Fruit fly (Drosophila melanogaster) whole organism, embryonic: ENCODE results near the gene CG15306.

Experiments used
- Atf-2 ChIP-seq: fragments of 200-800 bp; sonication (Bioruptor generic); optimal IDR thresholded peaks from 2 replicates; lab custom pipeline; 2016; ENCODE audit warnings: missing biosample characterization, missing genetic modification characterization
- Blimp-1 ChIP-seq: fragments of 200-800 bp; sonication (Bioruptor generic); optimal IDR thresholded peaks from 3 replicates; lab custom pipeline; 2018; ENCODE audit warnings: missing biosample characterization, missing genetic modification characterization, mild to moderate bottlenecking, moderate library complexity, missing genetic modification reagents
- BtbVII ChIP-seq: fragments of 200-800 bp; sonication (Bioruptor generic); optimal IDR thresholded peaks from 3 replicates; lab custom pipeline; 2017; ENCODE audit warnings: missing biosample characterization, mild to moderate bottlenecking, missing genetic modification characterization
- CG10209 ChIP-seq: fragments of 200-800 bp; sonication (Bioruptor generic); optimal IDR thresholded peaks from 3 replicates; lab custom pipeline; 2017; ENCODE audit warnings: missing biosample characterization, mild to moderate bottlenecking, missing genetic modification characterization, missing genetic modification reagents
- CG11723 ChIP-seq: fragments of 200-800 bp; sonication (Bioruptor generic); optimal IDR thresholded peaks from 2 replicates; lab custom pipeline; 2017; ENCODE audit warnings: missing biosample characterization, mild to moderate bottlenecking, missing genetic modification characterization
- CG12391 ChIP-seq: fragments of 200-800 bp; sonication (Bioruptor generic); optimal IDR thresholded peaks from 3 replicates; lab custom pipeline; 2018; ENCODE audit warnings: missing biosample characterization, mild to moderate bottlenecking, missing genetic modification characterization, moderate library complexity
- CG12659 ChIP-seq: fragments of 200-800 bp; sonication (Bioruptor generic); optimal IDR thresholded peaks from 3 replicates; lab custom pipeline; 2017; ENCODE audit warnings: mild to moderate bottlenecking, missing biosample characterization, missing genetic modification reagents, missing genetic modification characterization
- CG12744 ChIP-seq: fragments of 200-800 bp; sonication (Bioruptor generic); optimal IDR thresholded peaks from 2 replicates; lab custom pipeline; 2016; ENCODE audit warnings: missing biosample characterization, missing genetic modification characterization
- CG12942 ChIP-seq: fragments of 200-800 bp; sonication (Bioruptor generic); optimal IDR thresholded peaks from 3 replicates; lab custom pipeline; 2016; ENCODE audit warnings: missing biosample characterization, missing genetic modification characterization
- CG13123 ChIP-seq: fragments of 200-800 bp; sonication (Bioruptor generic); optimal IDR thresholded peaks from 2 replicates; lab custom pipeline; 2016; ENCODE audit warnings: missing biosample characterization, missing genetic modification characterization
- CG14667 ChIP-seq: fragments of 200-800 bp; sonication (Bioruptor generic); IDR thresholded peaks from 2 replicates; pipeline ENCODE4 v1.3.6; 2022; ENCODE audit warnings: missing biosample characterization, missing genetic modification characterization
- CG17359 ChIP-seq: fragments of 200-800 bp; sonication (Bioruptor generic); optimal IDR thresholded peaks from 3 replicates; lab custom pipeline; 2018; ENCODE audit warnings: missing biosample characterization, mild to moderate bottlenecking, missing genetic modification characterization, moderate library complexity
- CG17361 ChIP-seq: fragments of 200-800 bp; sonication (Bioruptor generic); IDR thresholded peaks from 3 replicates; pipeline ENCODE4 v1.3.6; 2022; ENCODE audit warnings: missing biosample characterization, missing genetic modification characterization
- CG2116 ChIP-seq: fragments of 200-800 bp; sonication (Bioruptor generic); optimal IDR thresholded peaks from 3 replicates; lab custom pipeline; 2018; ENCODE audit warnings: missing biosample characterization, mild to moderate bottlenecking, missing genetic modification characterization
- CG2120 ChIP-seq: fragments of 200-800 bp; sonication (Bioruptor generic); optimal IDR thresholded peaks from 3 replicates; lab custom pipeline; 2016; ENCODE audit warnings: missing biosample characterization, missing genetic modification characterization
- CG2712 ChIP-seq: fragments of 200-800 bp; optimal IDR thresholded peaks from 3 replicates; lab custom pipeline; 2019; ENCODE audit warnings: missing biosample characterization, mild to moderate bottlenecking, missing genetic modification characterization, moderate library complexity
- CG31441 ChIP-seq: fragments of 200-800 bp; sonication (Bioruptor generic); IDR thresholded peaks from 2 replicates; pipeline ENCODE4 v1.3.6; 2022; ENCODE audit warnings: missing biosample characterization, missing genetic modification characterization
- CG3407 ChIP-seq: fragments of 200-800 bp; sonication (Bioruptor generic); optimal IDR thresholded peaks from 2 replicates; lab custom pipeline; 2018; ENCODE audit warnings: missing biosample characterization, mild to moderate bottlenecking, missing genetic modification characterization
- CG3838 ChIP-seq: fragments of 200-800 bp; sonication (Bioruptor generic); optimal IDR thresholded peaks from 3 replicates; lab custom pipeline; 2016; ENCODE audit warnings: missing biosample characterization, missing genetic modification characterization
- CG4707 ChIP-seq: fragments of 200-800 bp; sonication (Bioruptor generic); optimal IDR thresholded peaks from 2 replicates; lab custom pipeline; 2018; ENCODE audit warnings: missing biosample characterization, mild to moderate bottlenecking, missing genetic modification characterization, moderate library complexity
- CG5953 ChIP-seq: fragments of 200-800 bp; sonication (Bioruptor generic); IDR thresholded peaks from 2 replicates; pipeline ENCODE4 v1.3.6; 2022; ENCODE audit warnings: missing biosample characterization, missing genetic modification characterization
- CG7839 ChIP-seq: fragments of 200-800 bp; sonication (Bioruptor generic); optimal IDR thresholded peaks from 3 replicates; lab custom pipeline; 2018; ENCODE audit warnings: missing biosample characterization, mild to moderate bottlenecking, missing genetic modification characterization, moderate library complexity
- CG8924 ChIP-seq: fragments of 200-800 bp; optimal IDR thresholded peaks from 3 replicates; lab custom pipeline; 2019; ENCODE audit warnings: missing biosample characterization, mild to moderate bottlenecking, missing genetic modification characterization, moderate library complexity
- Camta ChIP-seq: fragments of 200-800 bp; sonication (Bioruptor generic); optimal IDR thresholded peaks from 2 replicates; lab custom pipeline; 2016; ENCODE audit warnings: missing biosample characterization, missing genetic modification characterization
- D19B ChIP-seq: fragments of 200-800 bp; sonication (Bioruptor generic); optimal IDR thresholded peaks from 2 replicates; lab custom pipeline; 2017; ENCODE audit warnings: missing biosample characterization, mild to moderate bottlenecking, missing genetic modification characterization
- Doc2 ChIP-seq: fragments of 200-800 bp; sonication (Bioruptor generic); IDR thresholded peaks from 2 replicates; pipeline ENCODE4 v1.3.6; 2022; ENCODE audit warnings: missing biosample characterization, missing genetic modification characterization
- H15 ChIP-seq: fragments of 200-800 bp; sonication (Bioruptor generic); IDR thresholded peaks from 3 replicates; pipeline ENCODE4 v1.3.6; 2022; ENCODE audit warnings: missing biosample characterization, missing genetic modification characterization
- Hsf ChIP-seq: fragments of 200-800 bp; sonication (Bioruptor generic); optimal IDR thresholded peaks from 3 replicates; lab custom pipeline; 2016; ENCODE audit warnings: missing biosample characterization, missing genetic modification characterization
- Lim3 ChIP-seq: fragments of 200-800 bp; sonication (Bioruptor generic); IDR thresholded peaks from 2 replicates; pipeline ENCODE4 v1.3.6; 2022; ENCODE audit warnings: missing biosample characterization, missing genetic modification characterization
- Lpt ChIP-seq: fragments of >200 bp; optimal IDR thresholded peaks from 2 replicates; lab custom pipeline; 2018; ENCODE audit warnings: missing biosample characterization, missing genetic modification characterization
- Mad ChIP-seq: fragments of 200-800 bp; sonication (Bioruptor generic); optimal IDR thresholded peaks from 2 replicates; lab custom pipeline; 2016; ENCODE audit warnings: missing biosample characterization, missing genetic modification characterization
- Meics ChIP-seq: fragments of 200-800 bp; sonication (Bioruptor generic); optimal IDR thresholded peaks from 2 replicates; lab custom pipeline; 2017; ENCODE audit warnings: missing biosample characterization, mild to moderate bottlenecking, missing genetic modification characterization
- Nf-YA ChIP-seq: fragments of 200-800 bp; sonication (Bioruptor generic); IDR thresholded peaks from 2 replicates; pipeline ENCODE4 v1.3.6; 2022; ENCODE audit warnings: missing biosample characterization, missing genetic modification characterization
- bsh ChIP-seq, 2 experiments: fragments of 200-800 bp; sonication (Bioruptor generic); optimal IDR thresholded peaks; 2 replicates each; lab custom pipeline; 2017 to 2018; ENCODE audit warnings: mild to moderate bottlenecking in 2 of 2, missing biosample characterization in 2 of 2, missing genetic modification characterization in 2 of 2, moderate library complexity in 1 of 2
- dysf ChIP-seq: fragments of 200-800 bp; sonication (Bioruptor generic); IDR thresholded peaks from 3 replicates; pipeline ENCODE4 v1.3.6; 2022; ENCODE audit warnings: missing biosample characterization, missing genetic modification characterization
- ftz-f1 ChIP-seq: fragments of 200-800 bp; sonication (Bioruptor generic); optimal IDR thresholded peaks from 2 replicates; lab custom pipeline; 2016; ENCODE audit warnings: missing biosample characterization, missing genetic modification characterization
- grau ChIP-seq: fragments of 200-800 bp; optimal IDR thresholded peaks from 3 replicates; lab custom pipeline; 2019; ENCODE audit warnings: missing biosample characterization, mild to moderate bottlenecking, missing genetic modification characterization, moderate library complexity
- hbn ChIP-seq: fragments of 200-800 bp; sonication (Bioruptor generic); IDR thresholded peaks from 2 replicates; pipeline ENCODE4 v1.3.6; 2022; ENCODE audit warnings: missing biosample characterization, missing genetic modification characterization; ENCODE audit not compliant: partially characterized antibody
- jigr1 ChIP-seq: fragments of 200-800 bp; sonication (Bioruptor generic); IDR thresholded peaks from 3 replicates; pipeline ENCODE4 v1.3.6; 2022; ENCODE audit warnings: missing biosample characterization, missing genetic modification characterization
- jumu ChIP-seq: fragments of 200-800 bp; sonication (Bioruptor generic); optimal IDR thresholded peaks from 3 replicates; lab custom pipeline; 2016; ENCODE audit warnings: missing biosample characterization, missing genetic modification characterization
- knrl ChIP-seq: fragments of 200-800 bp; sonication (Bioruptor generic); IDR thresholded peaks from 3 replicates; pipeline ENCODE4 v1.3.6; 2022; ENCODE audit warnings: missing biosample characterization, missing genetic modification characterization; ENCODE audit not compliant: partially characterized antibody
- mld ChIP-seq: fragments of 200-800 bp; sonication (Bioruptor generic); IDR thresholded peaks from 3 replicates; pipeline ENCODE4 v1.3.6; 2022; ENCODE audit warnings: missing biosample characterization, missing genetic modification characterization; ENCODE audit not compliant: partially characterized antibody
- onecut ChIP-seq: fragments of 200-800 bp; sonication (Bioruptor generic); IDR thresholded peaks from 2 replicates; pipeline ENCODE4 v1.3.6; 2022; ENCODE audit warnings: missing biosample characterization, missing genetic modification characterization
- shn ChIP-seq: fragments of 200-800 bp; sonication (Bioruptor generic); optimal IDR thresholded peaks from 3 replicates; lab custom pipeline; 2016; ENCODE audit warnings: missing biosample characterization, missing genetic modification characterization
- slbo ChIP-seq: fragments of 200-800 bp; sonication (Bioruptor generic); IDR thresholded peaks from 2 replicates; pipeline ENCODE4 v1.3.6; 2022; ENCODE audit warnings: missing biosample characterization, missing genetic modification characterization
- slp2 ChIP-seq: fragments of 200-800 bp; sonication (Bioruptor generic); optimal IDR thresholded peaks from 2 replicates; lab custom pipeline; 2016; ENCODE audit warnings: missing biosample characterization, missing genetic modification characterization
- tgo ChIP-seq: fragments of 200-800 bp; sonication (Bioruptor generic); IDR thresholded peaks from 3 replicates; pipeline ENCODE4 v1.3.6; 2022; ENCODE audit warnings: missing biosample characterization, missing genetic modification characterization
- trem ChIP-seq: fragments of 200-800 bp; optimal IDR thresholded peaks from 3 replicates; lab custom pipeline; 2019; ENCODE audit warnings: missing biosample characterization, mild to moderate bottlenecking, missing genetic modification characterization, moderate library complexity
- zen ChIP-seq: fragments of 200-800 bp; sonication (Bioruptor generic); optimal IDR thresholded peaks from 3 replicates; lab custom pipeline; 2018; ENCODE audit warnings: missing biosample characterization, mild to moderate bottlenecking, missing genetic modification characterization, moderate library complexity

The CG15306 gene

DNA sequence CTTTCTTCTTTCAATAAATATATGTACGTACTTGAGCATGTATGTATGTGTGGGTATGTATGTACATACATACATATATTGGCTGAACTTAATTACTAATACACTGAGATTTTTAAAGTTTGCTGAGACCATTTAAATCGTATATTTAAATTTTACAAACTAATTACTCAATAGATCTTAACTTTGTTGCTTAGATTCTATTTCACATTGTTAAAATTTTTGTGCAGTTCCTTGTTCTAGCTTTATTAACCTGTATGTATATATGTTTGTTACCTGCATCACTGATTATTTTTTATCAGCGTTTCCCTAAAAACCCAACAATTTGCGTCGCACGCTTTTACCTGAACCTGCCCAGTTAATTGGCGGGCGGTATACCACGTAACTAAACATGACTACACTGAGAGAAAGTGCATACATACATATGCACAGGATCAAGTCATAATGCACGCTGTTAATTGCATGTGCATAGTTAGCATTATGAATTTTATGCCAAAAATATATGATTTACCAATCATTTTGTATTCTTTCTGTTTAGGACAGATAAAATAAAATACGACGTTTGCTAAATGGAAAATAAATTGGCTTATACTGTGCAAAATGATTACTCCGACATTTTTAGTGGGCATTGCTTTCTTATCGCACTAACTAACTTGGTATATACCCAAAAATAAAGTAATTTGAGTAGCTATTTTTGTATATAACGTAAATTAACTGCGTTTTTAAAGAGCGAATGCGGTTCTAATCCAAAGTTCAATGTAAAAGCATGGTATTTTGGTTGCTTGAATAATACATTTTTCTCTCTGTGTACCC, 31.1 kb upstream of the CG15306 start (continued):
- TF ChIP-seq CG2712 (tag; lab: Kevin White, UChicago) (peak; percentile 3), CG12942 (GFP tag; lab: Kevin White, UChicago) (no peak), slbo (GFP tag; lab: Robert Waterston, UW) (peak; percentile 16; the same call in 1 of the 2 replicates), CG12391 (tag; lab: Kevin White, UChicago) (peak; percentile 37), H15 (GFP tag; lab: Robert Waterston, UW) (0 out of 3 replicates have a peak, but pooled peaks have one; percentile 32), CG10209 (peak; percentile 27), Mad (GFP tag; lab: Kevin White, UChicago) (peak; percentile 6), Doc2 (no peak), trem (tag; lab: Kevin White, UChicago) (no peak), tgo (GFP tag; lab: Robert Waterston, UW) (0 out of 3 replicates have a peak, but pooled peaks have one; percentile 39), CG11723 (no peak), Meics (GFP tag; lab: Kevin White, UChicago) (peak; percentile 32), CG13123 (GFP tag; lab: Kevin White, UChicago) (no peak), jigr1 (GFP tag; lab: Robert Waterston, UW) (0 out of 3 replicates have a peak, but pooled peaks have one; percentile 27), CG2116 (GFP tag; lab: Kevin White, UChicago) (no peak), bsh (GFP tag; optimal IDR thresholded peaks at IDR 0.05; lab: Kevin White, UChicago) (peak in 1 of 2 experiments; percentile 38), Hsf (GFP tag; lab: Kevin White, UChicago) (no peak), Camta (GFP tag; lab: Kevin White, UChicago) (no peak), zen (tag; lab: Kevin White, UChicago) (no peak), mld (no peak), D19B (GFP tag; lab: Kevin White, UChicago) (no peak), hbn (no peak), grau (tag; lab: Kevin White, UChicago) (peak; percentile 39), CG12744 (GFP tag; lab: Kevin White, UChicago) (no peak), ftz-f1 (no peak), Lpt (GFP tag; lab: Kevin White, UChicago) (no peak), Lim3 (GFP tag; lab: Robert Waterston, UW) (no peak), Nf-YA (GFP tag; lab: Robert Waterston, UW) (no peak), CG3407 (no peak), CG17359 (tag; lab: Kevin White, UChicago) (peak; percentile 7), dysf (GFP tag; lab: Robert Waterston, UW) (0 out of 3 replicates have a peak, but pooled peaks have one; percentile 22), CG5953 (GFP tag; lab: Robert Waterston, UW) (no peak), CG8924 (tag; lab: Kevin White, UChicago) (peak; percentile 17), jumu (GFP tag; lab: Kevin White, UChicago) (peak; percentile 1), CG2120 (GFP tag; lab: Kevin White, UChicago) (peak; percentile 26), knrl (no peak), CG17361 (peak; percentile 77), CG7839 (tag; lab: Kevin White, UChicago) (peak; percentile 33), shn (no peak), Blimp-1 (GFP tag; lab: Kevin White, UChicago) (peak; percentile 18), BtbVII (GFP tag; lab: Kevin White, UChicago) (peak; percentile 22), CG31441 (GFP tag; lab: Robert Waterston, UW) (peak; percentile 55; the same call in 1 of the 2 replicates), CG12659 (peak; percentile 37), CG14667 (GFP tag; lab: Robert Waterston, UW) (no peak), onecut (GFP tag; lab: Robert Waterston, UW) (no peak), CG3838 (GFP tag; lab: Kevin White, UChicago) (no peak), CG4707 (GFP tag; lab: Kevin White, UChicago) (no peak), Atf-2 (GFP tag; lab: Kevin White, UChicago) (peak; percentile 40), slp2 (GFP tag; lab: Kevin White, UChicago) (peak; percentile 5)
